Worm (Caenorhabditis elegans) whole organism, L2 larva: ENCODE data around the gene F07F6.1.

Experiments
- C34F6.9 ChIP-seq: fragments of 150-350 bp; optimal IDR thresholded peaks from 2 replicates; lab custom pipeline; 2014; ENCODE audit warnings: missing biosample characterization, missing genetic modification characterization
- F13H6.1 ChIP-seq: sonication (generic microtip); optimal IDR thresholded peaks from 2 replicates; lab custom pipeline; 2016; ENCODE audit warnings: missing genetic modification characterization, missing compliant biosample characterization
- R02D3.7 ChIP-seq: fragments of 150-350 bp; optimal IDR thresholded peaks from 2 replicates; lab custom pipeline; 2014; ENCODE audit warnings: missing biosample characterization, missing genetic modification characterization
- ZK546.5 ChIP-seq: sonication (generic microtip); optimal IDR thresholded peaks from 2 replicates; lab custom pipeline; 2017; ENCODE audit warnings: missing biosample characterization, missing genetic modification characterization
- aly-2 ChIP-seq: fragments of 150-350 bp; optimal IDR thresholded peaks from 2 replicates; lab custom pipeline; 2014; ENCODE audit warnings: missing biosample characterization, missing genetic modification characterization
- ama-1 ChIP-seq: fragments of 150-350 bp; optimal IDR thresholded peaks from 2 replicates; lab custom pipeline; 2018; ENCODE audit warnings: inconsistent platforms
- blmp-1 ChIP-seq: sonication (generic microtip); optimal IDR thresholded peaks from 2 replicates; lab custom pipeline; 2017; ENCODE audit warnings: missing genetic modification characterization, mild to moderate bottlenecking, missing compliant biosample characterization, antibody characterized with exemption, moderate library complexity; ENCODE audit not compliant: insufficient read depth
- ceh-16 ChIP-seq: fragments of 150-350 bp; optimal IDR thresholded peaks from 2 replicates; lab custom pipeline; 2014; ENCODE audit warnings: missing biosample characterization, missing genetic modification characterization
- ceh-82 ChIP-seq: fragments of 150-350 bp; optimal IDR thresholded peaks from 2 replicates; lab custom pipeline; 2014; ENCODE audit warnings: missing biosample characterization, missing genetic modification characterization
- crh-2 ChIP-seq: sonication (generic microtip); optimal IDR thresholded peaks from 2 replicates; lab custom pipeline; 2017; ENCODE audit warnings: missing biosample characterization, missing genetic modification characterization
- egl-27 ChIP-seq: sonication (generic microtip); optimal IDR thresholded peaks from 3 replicates; lab custom pipeline; 2017; ENCODE audit warnings: missing biosample characterization, missing genetic modification reagents, missing genetic modification characterization
- elt-3 ChIP-seq: sonication (generic microtip); optimal IDR thresholded peaks from 2 replicates; lab custom pipeline; 2017; ENCODE audit warnings: missing biosample characterization, missing genetic modification characterization
- fos-1 ChIP-seq: fragments of 150-350 bp; optimal IDR thresholded peaks from 2 replicates; lab custom pipeline; 2014; ENCODE audit warnings: missing biosample characterization, missing genetic modification characterization
- gmeb-1 ChIP-seq: fragments of 150-350 bp; optimal IDR thresholded peaks from 2 replicates; lab custom pipeline; 2014; ENCODE audit warnings: missing biosample characterization, missing genetic modification characterization
- lin-11 ChIP-seq: fragments of 150-350 bp; sonication (generic microtip); optimal IDR thresholded peaks from 2 replicates; lab custom pipeline; 2014; ENCODE audit warnings: missing biosample characterization, missing genetic modification characterization, inconsistent platforms, mixed read lengths
- lin-13 ChIP-seq: fragments of 150-350 bp; optimal IDR thresholded peaks from 2 replicates; lab custom pipeline; 2014; ENCODE audit warnings: missing biosample characterization, missing genetic modification reagents, missing genetic modification characterization
- lin-39 ChIP-seq: fragments of 150-350 bp; optimal IDR thresholded peaks from 2 replicates; lab custom pipeline; 2014; ENCODE audit warnings: missing biosample characterization, missing genetic modification reagents, missing genetic modification characterization
- lsy-2 ChIP-seq, 2 experiments: fragments of 150-350 bp in 1 of 2; sonication (generic microtip) in 1 of 2; optimal IDR thresholded peaks; 2 replicates each; lab custom pipeline; 2014 to 2017; ENCODE audit warnings: missing biosample characterization in 2 of 2, missing genetic modification characterization in 2 of 2
- mab-5 ChIP-seq: fragments of 150-350 bp; optimal IDR thresholded peaks from 2 replicates; lab custom pipeline; 2014; ENCODE audit warnings: missing biosample characterization, missing genetic modification characterization
- mdl-1 ChIP-seq, 2 experiments: fragments of 150-350 bp in 1 of 2; sonication (generic microtip) in 1 of 2; optimal IDR thresholded peaks; 2 replicates each; lab custom pipeline; 2017; ENCODE audit warnings: missing biosample characterization in 2 of 2, missing genetic modification characterization in 2 of 2
- nhr-10 ChIP-seq: sonication (generic microtip); optimal IDR thresholded peaks from 2 replicates; lab custom pipeline; 2017; ENCODE audit warnings: missing biosample characterization, missing genetic modification characterization
- nhr-12 ChIP-seq: fragments of 150-350 bp; optimal IDR thresholded peaks from 2 replicates; lab custom pipeline; 2014; ENCODE audit warnings: missing biosample characterization, missing genetic modification characterization
- nhr-129 ChIP-seq: fragments of 150-350 bp; optimal IDR thresholded peaks from 2 replicates; lab custom pipeline; 2014; ENCODE audit warnings: missing biosample characterization, missing genetic modification characterization
- nhr-21 ChIP-seq: fragments of 150-350 bp; optimal IDR thresholded peaks from 2 replicates; lab custom pipeline; 2014; ENCODE audit warnings: missing biosample characterization, missing genetic modification characterization
- nhr-6 ChIP-seq: fragments of 150-350 bp; optimal IDR thresholded peaks from 2 replicates; lab custom pipeline; 2014; ENCODE audit warnings: missing biosample characterization, missing genetic modification characterization
- nhr-77 ChIP-seq: fragments of 150-350 bp; optimal IDR thresholded peaks from 2 replicates; lab custom pipeline; 2014; ENCODE audit warnings: missing biosample characterization, missing genetic modification characterization
- peb-1 ChIP-seq: fragments of 150-350 bp; optimal IDR thresholded peaks from 2 replicates; lab custom pipeline; 2014; ENCODE audit warnings: missing biosample characterization, missing genetic modification characterization
- sem-4 ChIP-seq: fragments of 150-350 bp; optimal IDR thresholded peaks from 2 replicates; lab custom pipeline; 2014; ENCODE audit warnings: missing biosample characterization, missing genetic modification reagents, missing genetic modification characterization
- skn-1 ChIP-seq: sonication (generic microtip); optimal IDR thresholded peaks from 2 replicates; lab custom pipeline; 2017; ENCODE audit warnings: missing biosample characterization, missing genetic modification characterization
- sma-3 ChIP-seq: sonication (generic microtip); optimal IDR thresholded peaks from 2 replicates; lab custom pipeline; 2016; ENCODE audit warnings: missing genetic modification reagents, missing genetic modification characterization, missing compliant biosample characterization
- sma-9 ChIP-seq, 2 experiments: fragments of 150-350 bp in 1 of 2; sonication (generic microtip) in 1 of 2; optimal IDR thresholded peaks; 2 replicates each; lab custom pipeline; 2014 to 2016; ENCODE audit warnings: missing genetic modification characterization in 2 of 2, mild to moderate bottlenecking in 1 of 2, missing biosample characterization in 1 of 2, missing compliant biosample characterization in 1 of 2, missing genetic modification reagents in 1 of 2, moderate library complexity in 1 of 2
- unc-55 ChIP-seq: fragments of 150-350 bp; sonication (generic microtip); optimal IDR thresholded peaks from 3 replicates; lab custom pipeline; 2014; ENCODE audit warnings: missing biosample characterization, missing genetic modification reagents, missing genetic modification characterization
- unc-62 ChIP-seq: fragments of 150-350 bp; optimal IDR thresholded peaks from 2 replicates; lab custom pipeline; 2014; ENCODE audit warnings: missing biosample characterization, missing genetic modification reagents, missing genetic modification characterization
- ztf-1 ChIP-seq: fragments of 200-800 bp; sonication (Bioruptor generic); conservative IDR thresholded peaks from 2 replicates; pipeline ENCODE4 v1.3.6; 2022; ENCODE audit warnings: missing genetic modification characterization, missing compliant biosample characterization
- ztf-4 ChIP-seq: fragments of 150-350 bp; optimal IDR thresholded peaks from 2 replicates; lab custom pipeline; 2014; ENCODE audit warnings: missing biosample characterization, missing genetic modification characterization

F07F6.1 gene

DNA sequence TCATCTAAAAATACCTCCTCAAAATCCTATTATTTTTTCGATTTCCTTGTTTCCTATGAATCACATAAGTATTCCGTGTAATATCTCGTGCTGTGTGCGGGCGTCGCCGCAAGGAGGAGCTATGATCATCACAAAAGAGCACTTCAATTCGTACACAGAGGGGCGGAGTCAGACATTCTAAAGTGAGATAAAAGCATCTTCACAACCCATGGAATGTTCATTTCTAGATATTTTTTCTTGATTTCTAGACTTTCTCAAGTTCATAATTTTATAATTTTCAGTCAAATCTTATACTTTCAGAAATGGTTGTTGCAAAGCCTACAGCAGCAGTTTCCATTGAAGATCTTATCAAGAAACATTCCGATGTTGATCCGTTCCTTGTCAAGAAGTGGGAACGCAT, 9.7 kb downstream of the F07F6.1 start, which contains the start of gene cex-1:
Gene cex-1 (plus strand): TSS at position 301 of the 400 bp plus-strand sequence.
- TF ChIP-seq lsy-2 (tag; optimal IDR thresholded peaks at IDR 0.05; lab: Kevin White, UChicago) (no peak), lin-13 (GFP tag; lab: Kevin White, UChicago) (no peak), C34F6.9 (tag; lab: Kevin White, UChicago) (no peak), egl-27 (tag; lab: Kevin White, UChicago) (no peak), fos-1 (tag; lab: Kevin White, UChicago) (no peak), nhr-12 (no peak), mdl-1 (tag; optimal IDR thresholded peaks at IDR 0.05; lab: Kevin White, UChicago) (no peak), nhr-10 (no peak), unc-62 (no peak), ceh-16 (tag; lab: Kevin White, UChicago) (no peak), nhr-129 (tag; lab: Kevin White, UChicago) (no peak), elt-3 (tag; lab: Kevin White, UChicago) (no peak), ztf-1 (GFP tag; lab: Robert Waterston, UW) (no peak), lin-11 (no peak)
- TF ChIP-seq, all 48 proteins: peak for 0

DNA sequence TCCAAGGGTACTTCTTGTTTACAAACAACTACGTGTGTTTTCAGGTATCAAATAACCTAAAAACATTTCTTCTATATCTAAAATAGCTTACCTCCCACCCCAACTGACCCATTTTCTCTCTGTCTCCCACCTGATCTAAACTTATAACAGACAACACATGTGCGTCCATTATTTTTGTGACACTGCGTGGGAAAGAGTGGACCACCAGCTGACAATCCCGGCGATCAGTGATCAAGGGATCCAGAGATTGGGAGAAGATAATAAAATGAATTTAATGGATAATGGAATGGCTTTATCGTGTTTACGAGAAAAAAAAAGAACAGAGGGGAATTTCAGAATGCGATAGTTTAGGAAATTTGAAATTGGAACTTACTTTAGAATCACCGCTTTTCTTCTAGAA, 11.5 kb downstream of the F07F6.1 start:
- TF ChIP-seq F13H6.1 (tag; lab: Kevin White, UChicago) (peak; percentile 52), C34F6.9 (tag; lab: Kevin White, UChicago) (no peak), gmeb-1 (tag; lab: Kevin White, UChicago) (no peak), mdl-1 (tag; optimal IDR thresholded peaks at IDR 0.05; lab: Kevin White, UChicago) (no peak), ZK546.5 (tag; lab: Kevin White, UChicago) (no peak), ama-1 (no peak), elt-3 (tag; lab: Kevin White, UChicago) (no peak), mab-5 (no peak), sma-9 (GFP tag; optimal IDR thresholded peaks at IDR 0.05; lab: Kevin White, UChicago) (peak; percentile 60), sma-9 (tag; optimal IDR thresholded peaks at IDR 0.05; lab: Kevin White, UChicago) (no peak), ceh-82 (tag; lab: Kevin White, UChicago) (no peak)

DNA sequence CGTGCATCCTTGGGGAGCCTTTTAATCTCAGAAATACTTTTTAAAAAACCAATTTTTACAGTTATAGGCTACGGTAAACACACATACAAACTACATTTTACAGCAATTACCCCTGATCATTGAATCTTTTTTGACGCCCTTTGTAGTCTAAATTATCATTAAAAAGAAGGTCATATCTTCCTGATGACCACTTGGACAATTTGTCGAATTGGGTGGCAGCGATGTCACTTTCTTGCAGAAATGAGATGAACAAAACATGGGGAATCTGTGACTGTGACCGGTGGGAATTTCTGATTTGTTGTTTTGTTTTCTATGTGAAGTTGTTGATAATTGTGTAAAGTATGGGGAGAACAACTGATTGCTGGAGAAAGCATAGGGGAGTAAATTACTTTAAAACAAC, 11.9 kb downstream of the F07F6.1 start:
- TF ChIP-seq sma-3 (GFP tag; lab: Kevin White, UChicago) (peak; percentile 56), lin-13 (GFP tag; lab: Kevin White, UChicago) (no peak), aly-2 (no peak)

DNA sequence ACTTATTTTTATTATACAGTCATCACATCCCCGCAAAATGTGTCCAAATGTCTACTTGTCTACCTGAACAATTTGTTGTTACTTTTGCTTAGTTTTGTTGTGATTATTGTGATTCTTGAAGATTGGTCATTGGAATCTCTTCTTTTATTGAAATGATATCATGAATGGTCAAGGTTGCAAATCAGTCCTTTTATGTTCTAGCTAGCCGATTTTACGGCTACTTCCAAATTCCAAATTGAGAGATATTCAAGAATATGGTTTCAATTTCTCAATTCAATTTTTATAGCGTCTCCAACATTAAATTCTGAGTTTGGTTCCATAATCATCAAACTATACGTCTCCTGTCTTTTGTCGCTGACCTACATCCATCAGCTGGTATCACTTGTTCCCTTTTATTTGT, 13.6 kb downstream of the F07F6.1 start:
- TF ChIP-seq ceh-82 (tag; lab: Kevin White, UChicago): no peak
- TF ChIP-seq blmp-1 (tag; lab: Kevin White, UChicago): no peak
- no peak for TF ChIP-seq ztf-4 (tag; lab: Kevin White, UChicago)
- no peak for TF ChIP-seq ztf-1 (GFP tag; lab: Robert Waterston, UW)
- TF ChIP-seq lin-39: no peak
- no peak for TF ChIP-seq gmeb-1 (tag; lab: Kevin White, UChicago)
- no peak for TF ChIP-seq unc-62
- TF ChIP-seq nhr-77 (tag; lab: Kevin White, UChicago): no peak
- no peak for TF ChIP-seq skn-1
- no peak for TF ChIP-seq peb-1
- TF ChIP-seq nhr-129 (tag; lab: Kevin White, UChicago): no peak
- no peak for TF ChIP-seq nhr-6 (tag; lab: Kevin White, UChicago)
- no peak for TF ChIP-seq R02D3.7 (tag; lab: Kevin White, UChicago)
- no peak for TF ChIP-seq ceh-16 (tag; lab: Kevin White, UChicago)
- TF ChIP-seq unc-55 (GFP tag; lab: Kevin White, UChicago): no peak
- no peak for TF ChIP-seq nhr-21

DNA sequence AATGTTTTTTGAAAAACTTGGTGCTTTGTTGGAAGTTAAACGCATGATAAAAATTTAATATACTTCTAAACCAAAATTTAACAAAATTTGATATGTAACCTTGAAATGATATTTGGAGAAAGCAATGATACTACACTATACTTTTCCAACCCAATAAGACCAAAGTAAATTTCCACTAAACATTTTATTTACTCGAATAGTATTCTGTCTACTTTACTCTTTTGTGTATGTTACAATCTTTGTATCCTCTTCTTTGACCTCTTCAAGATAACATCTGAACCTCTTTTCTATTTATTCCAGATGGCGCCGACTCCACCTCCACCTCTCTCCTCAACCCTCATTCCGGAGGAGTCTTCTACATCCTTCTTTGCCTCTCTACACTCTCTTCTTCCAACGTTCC, 15.9 kb downstream of the F07F6.1 start, which contains the start of gene dhs-5:
Gene dhs-5 (plus strand): TSS at position 301 of the 400 bp plus-strand sequence.
- no peak for TF ChIP-seq lin-11
- TF ChIP-seq nhr-77 (tag; lab: Kevin White, UChicago): no peak
- TF ChIP-seq lin-13 (GFP tag; lab: Kevin White, UChicago): no peak
- TF ChIP-seq sem-4: no peak
- no peak for TF ChIP-seq crh-2
- TF ChIP-seq elt-3 (tag; lab: Kevin White, UChicago): no peak
- no peak for TF ChIP-seq gmeb-1 (tag; lab: Kevin White, UChicago)
- no peak for TF ChIP-seq mdl-1 (tag; optimal IDR thresholded peaks at IDR 0.05; lab: Kevin White, UChicago)
- TF ChIP-seq blmp-1 (tag; lab: Kevin White, UChicago): no peak
- TF ChIP-seq ama-1: no peak
- no peak for TF ChIP-seq C34F6.9 (tag; lab: Kevin White, UChicago)
